Worm (Caenorhabditis elegans): ENCODE data around the gene F25G6.1.

- TF ChIP-seq scrt-1 (GFP tag; IDR thresholded peaks at IDR 0.05), result no peak
- TF ChIP-seq tra-4 (tag; optimal IDR thresholded peaks at IDR 0.05), result no peak
- no peak for TF ChIP-seq ceh-36 (tag; optimal IDR thresholded peaks at IDR 0.05)
- TF ChIP-seq ama-1 (optimal IDR thresholded peaks at IDR 0.05), result no peak
- no peak for TF ChIP-seq flt-1 (GFP tag; IDR thresholded peaks at IDR 0.05)
- TF ChIP-seq pes-1 (GFP tag; IDR thresholded peaks at IDR 0.05), result no peak
- no peak for TF ChIP-seq hmbx-1 (tag; optimal IDR thresholded peaks at IDR 0.05)
- no peak for TF ChIP-seq tbx-11 (GFP tag; IDR thresholded peaks at IDR 0.05)
- TF ChIP-seq B0310.2 (tag; optimal IDR thresholded peaks at IDR 0.05), result no peak
- no peak for TF ChIP-seq ceh-13 (GFP tag; optimal IDR thresholded peaks at IDR 0.05)
These were observed 26.6 kb downstream of the F25G6.1 start, which contains the start of gene F41E6.8 for ce11 chrV:8601420-8601819.
